Fruit fly (Drosophila melanogaster): ENCODE results near the gene Ir75a.
A peak's percentile ranks its signal among the peaks of the same experiment; 100 is the strongest.
"Not testable (repeated sequence)": the region's sequence is repeated elsewhere in the genome, so short reads cannot be mapped to it uniquely, and the experiment has no call there.

The Ir75a gene

dm6 chr3L:17817821-17818220, at the start of gene Ir75a:
Gene Ir75a, minus strand, starts transcription at chr3L:17817921.
- no peak for TF ChIP-seq CG8478 (optimal IDR thresholded peaks at IDR 0.05)
- TF ChIP-seq CTCF (optimal IDR thresholded peaks at IDR 0.05): no peak

dm6 chr3L:17858174-17858573, 40.5 kb upstream of the Ir75a start, which contains the start of gene CG34002:
Gene CG34002, plus strand, starts transcription at chr3L:17858474.
- TF ChIP-seq CG8478, CTCF (optimal IDR thresholded peaks at IDR 0.05): not testable (repeated sequence)

- TF ChIP-seq CTCF (optimal IDR thresholded peaks at IDR 0.05): no peak
- TF ChIP-seq CG8478 (optimal IDR thresholded peaks at IDR 0.05): no peak
Observed at dm6 chr3L:17856655-17857479, 39.1 kb upstream of the Ir75a start, which contains the start of gene CG5535. Gene CG5535, minus strand, starts transcription at chr3L:17856794.

dm6 chr3L:17849517-17849916, 31.8 kb upstream of the Ir75a start, which contains the start of gene TrpRS-m:
Gene TrpRS-m, plus strand, starts transcription at chr3L:17849727.
- TF ChIP-seq CTCF (optimal IDR thresholded peaks at IDR 0.05): no peak
- no peak for TF ChIP-seq CG8478 (optimal IDR thresholded peaks at IDR 0.05)

- TF ChIP-seq CG8478 (optimal IDR thresholded peaks at IDR 0.05) (no peak), CTCF (optimal IDR thresholded peaks at IDR 0.05) (no peak)
Observed at dm6 chr3L:17846982-17847355, 29.2 kb upstream of the Ir75a start.

- no peak for TF ChIP-seq CG8478 (optimal IDR thresholded peaks at IDR 0.05)
- TF ChIP-seq CTCF (optimal IDR thresholded peaks at IDR 0.05): peak; percentile 19 to 28
Observed at dm6 chr3L:17846169-17846981, 28.7 kb upstream of the Ir75a start, which contains the start of the genes MED19 and CG7430. Gene MED19, minus strand, starts transcription at chr3L:17846501. Gene CG7430, plus strand, starts transcription at chr3L:17846916.

- no peak for TF ChIP-seq CG8478 (optimal IDR thresholded peaks at IDR 0.05)
- TF ChIP-seq CTCF (optimal IDR thresholded peaks at IDR 0.05): no peak
Observed at dm6 chr3L:17842892-17843703, 25.4 kb upstream of the Ir75a start, which contains the start of gene CG5567. Gene CG5567, minus strand, starts transcription at chr3L:17843544.

- no peak for TF ChIP-seq CTCF (optimal IDR thresholded peaks at IDR 0.05)
- no peak for TF ChIP-seq CG8478 (optimal IDR thresholded peaks at IDR 0.05)
Observed at dm6 chr3L:17841085-17841606, 23.4 kb upstream of the Ir75a start, which contains the start of gene CG5577. Gene CG5577, minus strand, starts transcription at chr3L:17841427.

- TF ChIP-seq CTCF (optimal IDR thresholded peaks at IDR 0.05): no peak
- no peak for TF ChIP-seq CG8478 (optimal IDR thresholded peaks at IDR 0.05)
Observed at dm6 chr3L:17835074-17835473, 17.4 kb upstream of the Ir75a start, which contains the start of gene CG32189. Gene CG32189, minus strand, starts transcription at chr3L:17835174.

- TF ChIP-seq CG8478 (optimal IDR thresholded peaks at IDR 0.05): no peak
- TF ChIP-seq CTCF (optimal IDR thresholded peaks at IDR 0.05): no peak
Observed at dm6 chr3L:17833525-17833924, 15.8 kb upstream of the Ir75a start, which contains the start of gene CG32188. Gene CG32188, minus strand, starts transcription at chr3L:17833625.

- no peak for TF ChIP-seq CTCF (optimal IDR thresholded peaks at IDR 0.05)
- TF ChIP-seq CG8478 (optimal IDR thresholded peaks at IDR 0.05): no peak
Observed at dm6 chr3L:17822784-17823383, 5.2 kb upstream of the Ir75a start, which contains the start of the genes Ir75c and Grd. Gene Ir75c, minus strand, starts transcription at chr3L:17822834. Gene Grd, plus strand, starts transcription at chr3L:17823333.

dm6 chr3L:17820093-17820492, 2.4 kb upstream of the Ir75a start, which contains the start of gene Ir75b:
Gene Ir75b, minus strand, starts transcription at chr3L:17820193.
- TF ChIP-seq CTCF (optimal IDR thresholded peaks at IDR 0.05) (no peak), CG8478 (optimal IDR thresholded peaks at IDR 0.05) (no peak)

- no peak for TF ChIP-seq CG8478 (optimal IDR thresholded peaks at IDR 0.05)
Observed at dm6 chr3L:17814036-17814435, 3.7 kb downstream of the Ir75a start, which contains the start of gene Cln3. Gene Cln3, minus strand, starts transcription at chr3L:17814119.

Data from S2 (cell line).